Worm (Caenorhabditis elegans) whole organism, L4/young adult: ENCODE data around the gene lgc-24.

ENCODE experiments used
- W03F9.2 ChIP-seq: fragments of 150-350 bp; optimal IDR thresholded peaks from 2 replicates; lab custom pipeline; 2014; ENCODE audit warnings: missing biosample characterization, missing genetic modification characterization
- dao-5 ChIP-seq: sonication (generic microtip); optimal IDR thresholded peaks from 2 replicates; lab custom pipeline; 2016; ENCODE audit warnings: missing genotype, missing genetic modification characterization, moderate library complexity, missing compliant biosample characterization
- him-1 ChIP-seq: sonication (generic microtip); optimal IDR thresholded peaks from 2 replicates; lab custom pipeline; 2016; ENCODE audit warnings: missing genotype, missing genetic modification reagents, missing genetic modification characterization, missing compliant biosample characterization

DNA sequence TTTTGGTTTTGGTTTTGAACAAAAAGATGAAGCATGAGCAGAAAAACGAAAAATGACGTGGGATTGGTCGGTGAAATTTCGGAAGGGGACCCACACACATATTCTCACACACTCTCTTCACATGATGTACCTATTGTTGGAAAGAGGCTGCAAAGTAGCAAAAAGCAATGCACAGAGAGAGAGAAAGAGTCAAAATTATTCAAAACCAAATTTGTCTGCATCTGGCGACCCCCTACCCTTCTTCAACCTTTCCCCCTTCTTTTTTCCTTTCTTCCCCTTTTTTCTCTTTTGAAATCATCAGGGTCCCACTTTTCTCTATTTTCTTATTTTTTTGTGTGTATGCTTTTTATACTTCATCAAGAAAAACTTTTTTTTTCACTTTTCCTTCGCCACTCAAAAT, 46.9 kb upstream of the lgc-24 start:
- no peak for TF ChIP-seq W03F9.2 (tag; lab: Kevin White, UChicago)
- TF ChIP-seq dao-5 (tag; lab: Kevin White, UChicago) = no peak
- no peak for TF ChIP-seq him-1
